Worm (Caenorhabditis elegans): ENCODE results near the gene eif-2A.

eif-2A gene

ce11 chrII:10393282-10394179 lies 23.1 kb upstream of the eif-2A start, which contains the start of gene gpd-1 (continued):
- TF ChIP-seq madf-8 (GFP tag; conservative IDR thresholded peaks at IDR 0.05) (peak; percentile 96), hrde-1 (tag; optimal IDR thresholded peaks at IDR 0.05; ENCODE audit: borderline replicate concordance) (peak; percentile 72), ztf-18 (tag; optimal IDR thresholded peaks at IDR 0.05) (peak; percentile 5), mxl-1 (tag; optimal IDR thresholded peaks at IDR 0.05) (no peak), Y53F4B.3 (GFP tag; IDR thresholded peaks at IDR 0.05) (no peak), ceh-100 (GFP tag; IDR thresholded peaks at IDR 0.05) (peak; percentile 46; the same call in 1 of the 2 replicates), repo-1 (tag; optimal IDR thresholded peaks at IDR 0.05) (peak; percentile 10), sptf-2 (GFP tag; optimal IDR thresholded peaks at IDR 0.05) (no peak), B0261.1 (tag; optimal IDR thresholded peaks at IDR 0.05) (no peak), nhr-27 (tag; optimal IDR thresholded peaks at IDR 0.05) (no peak), pbrm-1 (GFP tag; IDR thresholded peaks at IDR 0.05) (peak; percentile 69), sea-2 (GFP tag; IDR thresholded peaks at IDR 0.05) (no peak), F57A8.1 (GFP tag; optimal IDR thresholded peaks at IDR 0.05) (no peak), let-607 (tag; optimal IDR thresholded peaks at IDR 0.05) (no peak), snpc-1.3 (tag; optimal IDR thresholded peaks at IDR 0.05; ENCODE audit: insufficient read depth) (peak; percentile 82), attf-6 (GFP tag; IDR thresholded peaks at IDR 0.05) (0 out of 2 replicates have a peak, but pooled peaks have one; percentile 52), F23B12.7 (tag; optimal IDR thresholded peaks at IDR 0.05; ENCODE audit: insufficient read depth) (no peak), unc-130 (GFP tag; optimal IDR thresholded peaks at IDR 0.05) (peak; percentile 82), lsl-1 (GFP tag; optimal IDR thresholded peaks at IDR 0.05) (peak; percentile 85), mel-28 (tag; optimal IDR thresholded peaks at IDR 0.05; ENCODE audit: borderline replicate concordance) (no peak), snpc-3.4 (tag; optimal IDR thresholded peaks at IDR 0.05) (peak; percentile 93), F57C9.4 (tag; optimal IDR thresholded peaks at IDR 0.05) (peak; percentile 62), ztf-28 (GFP tag; IDR thresholded peaks at IDR 0.05) (0 out of 2 replicates have a peak, but pooled peaks have one; percentile 27), F49E8.2 (tag; optimal IDR thresholded peaks at IDR 0.05; ENCODE audit: insufficient read depth) (peak; percentile 62), D2030.7 (GFP tag; IDR thresholded peaks at IDR 0.05) (peak; percentile 97), snpc-4 (GFP tag; optimal IDR thresholded peaks at IDR 0.05) (peak; percentile 36), snpc-4 (tag; optimal IDR thresholded peaks at IDR 0.05) (peak in 2 of 4 experiments; percentile 2 to 53), athp-1 (tag; optimal IDR thresholded peaks at IDR 0.05) (peak; percentile 34), egrh-3 (GFP tag; IDR thresholded peaks at IDR 0.05) (0 out of 2 replicates have a peak, but pooled peaks have one; percentile 6), hmg-1.2 (GFP tag; IDR thresholded peaks at IDR 0.05) (peak; percentile 56; the same call in 1 of the 2 replicates)

DNA sequence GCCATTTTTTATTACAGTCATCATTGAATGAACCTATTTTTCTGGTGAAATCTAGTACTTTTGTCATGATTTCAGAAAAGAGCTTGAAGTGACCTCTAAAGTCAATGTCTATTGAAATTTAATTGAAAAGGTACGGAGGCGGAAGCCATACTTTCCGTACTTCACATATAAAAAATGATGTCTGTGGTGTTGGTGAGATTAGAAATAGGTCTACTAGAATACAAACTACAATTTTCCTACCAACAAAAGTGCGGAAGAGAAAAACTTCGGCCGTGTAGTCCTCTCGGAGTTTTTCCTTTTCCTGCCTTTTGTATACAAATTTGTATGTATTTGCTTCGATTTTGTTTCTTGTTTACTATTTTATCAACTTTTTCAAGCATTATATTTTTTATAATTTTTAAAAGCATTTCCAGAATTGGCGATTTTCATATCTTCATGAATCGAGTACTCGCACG lies 21.3 kb upstream of the eif-2A start, which contains the start of gene T09F3.4:
Gene T09F3.4 (plus strand): TSS at position 405 of the 455 bp plus-strand sequence.
- TF ChIP-seq lsl-1 (GFP tag; optimal IDR thresholded peaks at IDR 0.05) (peak; percentile 43), atf-7 (tag; optimal IDR thresholded peaks at IDR 0.05) (no peak), F57A8.1 (GFP tag; optimal IDR thresholded peaks at IDR 0.05) (no peak), madf-10 (tag; optimal IDR thresholded peaks at IDR 0.05) (peak; percentile 39), dox-1 (GFP tag; IDR thresholded peaks at IDR 0.05) (peak; percentile 23; the same call in 1 of the 2 replicates), ceh-91 (GFP tag; IDR thresholded peaks at IDR 0.05) (0 out of 2 replicates have a peak, but pooled peaks have one; percentile 19), let-526 (GFP tag; IDR thresholded peaks at IDR 0.05) (no peak), rcor-1 (GFP tag; IDR thresholded peaks at IDR 0.05) (peak; percentile 72), madf-8 (GFP tag; conservative IDR thresholded peaks at IDR 0.05) (peak; percentile 58), lin-26 (GFP tag; IDR thresholded peaks at IDR 0.05) (peak; percentile 9; the same call in 1 of the 2 replicates), madf-3 (GFP tag; IDR thresholded peaks at IDR 0.05) (peak; percentile 83), akir-1 (GFP tag; optimal IDR thresholded peaks at IDR 0.05) (no peak), Y53G8AR.9 (GFP tag; conservative IDR thresholded peaks at IDR 0.05) (0 out of 2 replicates have a peak, but pooled peaks have one; percentile 73), bed-2 (GFP tag; IDR thresholded peaks at IDR 0.05) (peak; percentile 76; the same call in 1 of the 2 replicates), athp-1 (tag; optimal IDR thresholded peaks at IDR 0.05) (peak; percentile 61), F23B12.7 (tag; optimal IDR thresholded peaks at IDR 0.05; ENCODE audit: insufficient read depth) (no peak), madf-6 (GFP tag; IDR thresholded peaks at IDR 0.05) (peak; percentile 82), ztf-6 (GFP tag; IDR thresholded peaks at IDR 0.05) (no peak), egl-44 (GFP tag; IDR thresholded peaks at IDR 0.05) (0 out of 2 replicates have a peak, but pooled peaks have one; percentile 8), sea-2 (GFP tag; IDR thresholded peaks at IDR 0.05) (no peak)
